Worm (Caenorhabditis elegans) whole organism, early embryonic: ENCODE measurements around the gene sars-1.

Experiments
- B0310.2 ChIP-seq: sonication (generic microtip); optimal IDR thresholded peaks from 2 replicates; lab custom pipeline; 2016; ENCODE audit warnings: mild to moderate bottlenecking, missing genetic modification characterization, missing compliant biosample characterization
- F13C5.2 ChIP-seq: sonication (generic microtip); optimal IDR thresholded peaks from 2 replicates; lab custom pipeline; 2017; ENCODE audit warnings: mild to moderate bottlenecking, missing genetic modification characterization, inconsistent platforms, missing compliant biosample characterization
- aly-1 ChIP-seq: sonication (generic microtip); optimal IDR thresholded peaks from 2 replicates; lab custom pipeline; 2016; ENCODE audit warnings: missing genetic modification characterization, missing compliant biosample characterization
- ama-1 ChIP-seq: fragments of 150-350 bp; optimal IDR thresholded peaks from 2 replicates; lab custom pipeline; 2014
- ceh-13 ChIP-seq: fragments of 200-800 bp; sonication (Bioruptor generic); optimal IDR thresholded peaks from 2 replicates; lab custom pipeline; 2018; ENCODE audit warnings: mild to moderate bottlenecking, missing genetic modification characterization, missing compliant biosample characterization
- ceh-36 ChIP-seq: sonication (generic microtip); optimal IDR thresholded peaks from 2 replicates; lab custom pipeline; 2016; ENCODE audit warnings: missing genetic modification characterization, inconsistent platforms, missing compliant biosample characterization
- flt-1 ChIP-seq: fragments of 200-800 bp; sonication (Bioruptor generic); IDR thresholded peaks from 2 replicates; pipeline ENCODE4 v1.3.6; 2022; ENCODE audit warnings: missing genetic modification characterization, missing compliant biosample characterization
- hmbx-1 ChIP-seq: sonication (generic microtip); optimal IDR thresholded peaks from 2 replicates; lab custom pipeline; 2016; ENCODE audit warnings: mild to moderate bottlenecking, missing genetic modification characterization, missing compliant biosample characterization
- hmg-4 ChIP-seq: fragments of 200-800 bp; sonication (Bioruptor generic); optimal IDR thresholded peaks from 2 replicates; lab custom pipeline; 2018; ENCODE audit warnings: mild to moderate bottlenecking, missing genetic modification characterization, missing compliant biosample characterization
- hnd-1 ChIP-seq: sonication (generic microtip); optimal IDR thresholded peaks from 2 replicates; lab custom pipeline; 2016; ENCODE audit warnings: missing genetic modification characterization, missing compliant biosample characterization
- pes-1 ChIP-seq: fragments of 200-800 bp; sonication (Bioruptor generic); IDR thresholded peaks from 2 replicates; pipeline ENCODE4 v1.3.6; 2022; ENCODE audit warnings: missing genetic modification reagents, missing genetic modification characterization, missing compliant biosample characterization
- sea-1 ChIP-seq: fragments of 200-800 bp; sonication (Bioruptor generic); conservative IDR thresholded peaks from 2 replicates; pipeline ENCODE4 v1.3.6; 2022; ENCODE audit warnings: missing genetic modification characterization, missing compliant biosample characterization
- tbx-37 ChIP-seq: fragments of 200-800 bp; sonication (Bioruptor generic); conservative IDR thresholded peaks from 2 replicates; pipeline ENCODE4 v1.3.6; 2022; ENCODE audit warnings: missing genetic modification reagents, missing genetic modification characterization, missing compliant biosample characterization
- tra-4 ChIP-seq: sonication (generic microtip); optimal IDR thresholded peaks from 2 replicates; lab custom pipeline; 2017; ENCODE audit warnings: missing genetic modification characterization, missing compliant biosample characterization

- no peak for TF ChIP-seq ama-1 (lab: Kevin White, UChicago)
- TF ChIP-seq B0310.2 (tag; lab: Kevin White, UChicago) = no peak
- no peak for TF ChIP-seq pes-1
- no peak for TF ChIP-seq ceh-13 (GFP tag; lab: Kevin White, UChicago)
- no peak for TF ChIP-seq flt-1
- no peak for TF ChIP-seq tbx-37 (GFP tag; lab: Robert Waterston, UW)
- TF ChIP-seq hnd-1 (tag; lab: Kevin White, UChicago) = no peak
- TF ChIP-seq aly-1 (tag; lab: Kevin White, UChicago) = no peak
- TF ChIP-seq hmbx-1 (tag; lab: Kevin White, UChicago) = no peak
- TF ChIP-seq F13C5.2 (tag; lab: Kevin White, UChicago) = no peak
- TF ChIP-seq hmg-4 (GFP tag; lab: Kevin White, UChicago) = no peak
- no peak for TF ChIP-seq tra-4
- no peak for TF ChIP-seq sea-1 (GFP tag; lab: Robert Waterston, UW)
- TF ChIP-seq ceh-36 (tag; lab: Kevin White, UChicago) = no peak
These were observed 10.0 kb upstream of the sars-1 start for ce11 chrIV:9993403-9994132.
